Fruit fly (Drosophila melanogaster) ovary, adult (tissue): ENCODE data around the gene apn.

Experiments used
- CG17801 ChIP-seq: fragments of 200-800 bp; optimal IDR thresholded peaks from 2 replicates; lab custom pipeline; 2019; ENCODE audit warnings: missing biosample characterization, mild to moderate bottlenecking, missing genetic modification characterization, moderate library complexity; ENCODE audit not compliant: partially characterized antibody

The apn gene

DNA sequence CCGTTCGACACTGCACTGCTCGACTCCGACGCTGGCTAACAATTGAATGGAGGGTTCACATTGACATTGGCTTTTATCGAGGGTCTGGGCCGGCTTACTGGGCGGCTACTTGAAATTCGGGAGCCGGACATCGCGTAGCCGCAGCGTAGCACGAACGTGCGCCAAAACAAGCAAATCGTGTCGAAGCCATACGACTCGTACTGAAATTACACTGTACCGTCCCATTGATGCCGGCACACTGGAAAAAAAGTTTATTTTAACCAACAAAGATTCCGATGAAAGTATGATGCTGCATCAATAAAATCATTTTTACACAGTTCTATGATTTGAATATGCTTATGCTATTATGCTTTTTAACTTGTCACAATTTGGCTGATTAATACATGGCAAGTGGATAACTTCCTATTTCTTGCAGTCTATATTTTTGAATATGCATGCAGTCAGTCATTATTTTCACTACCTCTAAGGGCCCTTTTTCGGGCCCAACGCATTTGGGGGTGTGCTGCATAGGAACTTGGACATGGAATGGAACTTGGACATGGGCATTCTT lies at the start of gene apn:
Gene apn (minus strand): TSS at position 51 of the 550 bp plus-strand sequence.
- no peak for TF ChIP-seq CG17801

dm6 chr3R:13338030-13338429 lies 49.4 kb upstream of the apn start, which contains the start of gene PK2-R1:
Gene PK2-R1 (plus strand): TSS chr3R:13338330.
- TF ChIP-seq CG17801, result no peak

dm6 chr3R:13334007-13334406 lies 45.4 kb upstream of the apn start, which contains the start of gene PK2-R2:
Gene PK2-R2 (minus strand): TSS chr3R:13334166.
- TF ChIP-seq CG17801, result no peak

dm6 chr3R:13333031-13333430 lies 44.4 kb upstream of the apn start:
- no peak for TF ChIP-seq CG17801

- peak; percentile 9 for TF ChIP-seq CG17801
Observed at dm6 chr3R:13319873-13320272, 31.3 kb upstream of the apn start.

DNA sequence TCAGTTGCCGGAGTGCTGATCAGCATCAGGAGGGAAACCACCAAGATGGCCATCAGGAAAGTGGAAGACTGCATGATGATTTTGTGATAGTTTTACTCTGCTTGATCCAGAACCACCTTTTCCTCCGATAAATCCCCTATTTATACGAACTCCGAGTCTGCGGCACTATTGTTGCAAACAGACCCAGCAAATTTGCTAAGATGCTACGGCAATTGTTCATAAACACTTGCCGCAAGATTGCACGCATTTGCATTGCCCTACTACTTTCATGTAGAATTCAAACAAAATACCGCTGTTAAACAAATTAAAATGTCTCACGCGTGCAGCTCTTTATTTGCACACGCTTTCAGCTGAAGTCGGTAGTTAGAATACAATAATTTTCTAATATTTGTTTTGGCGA lies 30.6 kb upstream of the apn start, which contains the start of gene CG45080:
Gene CG45080 (minus strand): TSS at position 101 of the 400 bp plus-strand sequence.
- TF ChIP-seq CG17801, result no peak

- no peak for TF ChIP-seq CG17801
Observed at dm6 chr3R:13313088-13313487, 24.5 kb upstream of the apn start, which contains the start of gene CG44142. Gene CG44142 (minus strand): TSS chr3R:13313188.

DNA sequence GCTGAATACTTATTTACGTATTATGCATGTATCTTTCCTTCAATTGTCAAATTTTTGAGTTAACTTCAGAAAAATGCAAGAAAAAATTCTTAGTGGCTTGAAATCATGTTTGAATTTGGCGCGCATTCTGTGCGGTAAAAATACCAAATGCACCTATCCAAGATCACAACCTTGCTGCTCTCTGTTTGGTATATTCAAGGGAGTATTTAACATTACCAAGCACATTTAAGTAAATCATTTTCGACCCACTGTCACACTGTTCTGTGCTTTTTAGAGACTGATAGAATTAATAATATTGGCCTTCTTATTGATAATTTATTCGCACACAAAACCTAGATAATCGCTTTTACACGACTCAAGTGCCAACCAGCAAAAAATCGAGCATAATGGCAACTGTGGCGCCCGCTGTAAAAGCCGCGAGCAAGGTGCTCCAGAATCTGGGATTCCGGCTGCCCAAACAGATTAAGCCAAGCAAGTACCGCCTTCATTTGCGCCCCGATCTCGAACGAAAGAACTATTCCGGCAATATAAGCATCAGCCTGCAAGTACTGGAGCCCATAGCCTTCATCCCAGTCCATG lies 20.6 kb upstream of the apn start:
- TF ChIP-seq CG17801, result no peak

- TF ChIP-seq CG17801, result no peak
Observed at dm6 chr3R:13306595-13306994, 18.0 kb upstream of the apn start.

- no peak for TF ChIP-seq CG17801
Observed at dm6 chr3R:13305318-13305899, 16.8 kb upstream of the apn start.

- TF ChIP-seq CG17801, result no peak
Observed at dm6 chr3R:13304512-13305069, 16.0 kb upstream of the apn start.

dm6 chr3R:13303126-13303525 lies 14.5 kb upstream of the apn start, which contains the start of gene CG43208:
Gene CG43208 (plus strand): TSS chr3R:13303426.
- TF ChIP-seq CG17801, result no peak

- no peak for TF ChIP-seq CG17801
Observed at dm6 chr3R:13302348-13302747, 13.7 kb upstream of the apn start, which contains the start of gene CG32473. Gene CG32473 (plus strand): TSS chr3R:13302648.

dm6 chr3R:13298114-13298818 lies 9.7 kb upstream of the apn start, which contains the start of gene CG8774:
Gene CG8774 (plus strand): TSS chr3R:13298768.
- no peak for TF ChIP-seq CG17801

dm6 chr3R:13294461-13294860 lies 5.8 kb upstream of the apn start, which contains the start of gene CG8773:
Gene CG8773 (plus strand): TSS chr3R:13294748.
- no peak for TF ChIP-seq CG17801

DNA sequence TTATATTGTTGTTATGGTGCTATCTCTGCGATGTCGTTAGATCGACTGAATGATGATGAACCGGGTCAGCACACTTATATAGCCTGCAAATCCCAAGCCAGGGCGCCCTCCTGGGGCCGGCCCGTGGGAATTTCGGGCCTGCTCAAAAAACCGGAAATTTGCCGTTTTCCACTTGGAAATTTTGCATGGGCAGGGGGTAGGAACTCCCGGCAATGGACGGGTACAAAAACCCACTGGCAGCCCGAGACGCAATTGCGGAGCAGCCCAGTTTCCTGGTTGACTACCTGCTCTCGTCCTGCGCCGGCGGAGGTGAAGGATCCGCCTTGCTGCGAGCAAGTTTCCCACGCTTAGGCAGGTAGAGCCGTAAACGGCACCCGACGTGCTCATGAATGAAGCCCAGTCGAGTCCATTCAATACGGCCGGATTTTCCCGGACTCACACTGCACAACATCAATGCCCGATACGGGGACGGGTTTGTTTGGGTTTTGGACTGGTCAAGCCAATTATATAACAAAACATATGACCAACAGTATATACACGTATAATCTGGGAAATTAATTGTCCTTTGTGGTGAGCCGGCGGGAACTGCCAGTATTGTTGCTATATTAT lies 4.6 kb upstream of the apn start, which contains the start of gene wntD:
Gene wntD (minus strand): TSS at position 51 of the 609 bp plus-strand sequence.
- no peak for TF ChIP-seq CG17801
